Fruit fly (Drosophila melanogaster): ENCODE data around the gene mura.

Gene mura

DNA sequence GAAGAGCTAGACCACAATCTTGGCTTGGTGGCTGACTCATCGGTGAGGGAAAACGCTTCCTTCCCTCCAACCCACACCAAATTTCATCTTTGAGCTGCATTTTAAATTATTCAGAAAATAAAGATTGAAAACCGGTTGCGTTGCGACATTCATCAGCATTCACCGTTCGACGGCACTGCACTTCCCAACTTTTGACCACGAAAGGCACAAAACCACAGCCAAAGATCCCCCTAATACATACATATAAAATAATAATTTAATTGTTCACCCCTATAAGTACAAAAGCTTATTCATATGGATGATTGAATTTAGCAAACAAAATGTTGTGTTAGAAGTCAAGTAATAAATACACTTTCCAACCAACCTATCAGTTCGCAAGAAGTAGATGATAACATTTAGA lies 52.4 kb downstream of the mura start:
- TF ChIP-seq svp (GFP tag) (peak; percentile 65), Hr38 (GFP tag; optimal IDR thresholded peaks at IDR 0.05) (no peak), CG3919 (GFP tag; optimal IDR thresholded peaks at IDR 0.05) (no peak), CG8319 (GFP tag; optimal IDR thresholded peaks at IDR 0.05) (no peak), Eip93F (GFP tag; optimal IDR thresholded peaks at IDR 0.05) (no peak)

DNA sequence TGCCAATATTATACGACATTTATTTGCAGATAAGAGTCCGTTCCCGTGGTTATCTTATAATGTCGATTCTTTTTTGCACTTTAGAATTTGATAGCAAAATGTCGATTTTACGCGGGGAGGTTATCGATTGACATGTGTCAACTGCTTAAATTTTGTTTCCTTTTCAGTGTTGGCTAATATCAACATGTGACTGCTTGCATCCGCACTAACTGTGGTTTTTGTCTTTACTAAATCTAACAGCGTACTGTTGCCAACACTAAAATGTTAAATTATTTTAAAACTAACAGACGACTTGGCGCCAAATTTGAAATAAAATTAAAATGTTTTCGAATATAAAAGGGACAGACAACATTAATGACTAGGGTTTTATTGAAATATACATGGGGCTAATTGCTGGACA lies 54.9 kb downstream of the mura start:
- TF ChIP-seq fd59A (GFP tag; optimal IDR thresholded peaks at IDR 0.05): no peak
- TF ChIP-seq CG9139 (GFP tag; optimal IDR thresholded peaks at IDR 0.05): no peak
- TF ChIP-seq Gug (GFP tag; IDR thresholded peaks at IDR 0.05): no peak
- peak; percentile 19 for TF ChIP-seq CG10631 (GFP tag; optimal IDR thresholded peaks at IDR 0.05)
- no peak for TF ChIP-seq CG11902 (GFP tag; optimal IDR thresholded peaks at IDR 0.05)
- peak; percentile 50 for TF ChIP-seq cyc (GFP tag; optimal IDR thresholded peaks at IDR 0.05)
- TF ChIP-seq esn (GFP tag; optimal IDR thresholded peaks at IDR 0.05): peak; percentile 70
- peak; percentile 18 for TF ChIP-seq OdsH (GFP tag; optimal IDR thresholded peaks at IDR 0.05)
- no peak for TF ChIP-seq CG6854 (GFP tag; optimal IDR thresholded peaks at IDR 0.05)
- no peak for TF ChIP-seq net (GFP tag; optimal IDR thresholded peaks at IDR 0.05)
- no peak for TF ChIP-seq CG16779 (tag; optimal IDR thresholded peaks at IDR 0.05)
- TF ChIP-seq CG15336 (GFP tag; IDR thresholded peaks at IDR 0.05): no peak
- TF ChIP-seq lz (GFP tag; optimal IDR thresholded peaks at IDR 0.05): peak; percentile 78
- peak; percentile 73 for TF ChIP-seq CG31627 (GFP tag; optimal IDR thresholded peaks at IDR 0.05)
- peak; percentile 47 for TF ChIP-seq Met (GFP tag; optimal IDR thresholded peaks at IDR 0.05)
- no peak for TF ChIP-seq Hr38 (GFP tag; optimal IDR thresholded peaks at IDR 0.05)
- peak; percentile 8 for TF ChIP-seq Eip93F (GFP tag; optimal IDR thresholded peaks at IDR 0.05)
- no peak for TF ChIP-seq CG3919 (GFP tag; optimal IDR thresholded peaks at IDR 0.05)
- TF ChIP-seq CG11294 (GFP tag; IDR thresholded peaks at IDR 0.05): 0 out of 2 replicates have a peak, but pooled peaks have one; percentile 9
- TF ChIP-seq pdm3 (GFP tag; optimal IDR thresholded peaks at IDR 0.05): peak; percentile 26
- TF ChIP-seq CG32006 (GFP tag; optimal IDR thresholded peaks at IDR 0.05): no peak
- TF ChIP-seq Hr39 (GFP tag; optimal IDR thresholded peaks at IDR 0.05): peak; percentile 68
- no peak for TF ChIP-seq Ets96B (tag; optimal IDR thresholded peaks at IDR 0.05)
- TF ChIP-seq achi (GFP tag; optimal IDR thresholded peaks at IDR 0.05): no peak
- TF ChIP-seq CG3032 (tag; optimal IDR thresholded peaks at IDR 0.05): peak; percentile 61
- peak; percentile 52 for TF ChIP-seq Sox14 (GFP tag; optimal IDR thresholded peaks at IDR 0.05)
- peak; percentile 33 for TF ChIP-seq Sox15 (GFP tag; optimal IDR thresholded peaks at IDR 0.05)
- TF ChIP-seq CG8632 (GFP tag; optimal IDR thresholded peaks at IDR 0.05): no peak
- TF ChIP-seq ss (GFP tag; optimal IDR thresholded peaks at IDR 0.05): peak in 1 of 2 experiments; percentile 16
- TF ChIP-seq CG6163 (GFP tag; IDR thresholded peaks at IDR 0.05): no peak
- no peak for TF ChIP-seq salr (GFP tag; optimal IDR thresholded peaks at IDR 0.05)
- TF ChIP-seq CG6792 (GFP tag; optimal IDR thresholded peaks at IDR 0.05): peak; percentile 15
- TF ChIP-seq Eip78C (GFP tag): peak; percentile 80
- peak; percentile 71 for TF ChIP-seq svp (GFP tag)
- TF ChIP-seq acj6 (GFP tag; optimal IDR thresholded peaks at IDR 0.05): peak; percentile 3
- no peak for TF ChIP-seq eg (GFP tag; IDR thresholded peaks at IDR 0.05)
- TF ChIP-seq Ets21C (GFP tag; optimal IDR thresholded peaks at IDR 0.05): peak; percentile 31
- peak; percentile 34 for TF ChIP-seq vri (GFP tag; optimal IDR thresholded peaks at IDR 0.05)
- TF ChIP-seq Smox (GFP tag; optimal IDR thresholded peaks at IDR 0.05): peak; percentile 39
- TF ChIP-seq Eip75B (GFP tag; optimal IDR thresholded peaks at IDR 0.05): peak; percentile 8
- TF ChIP-seq topi (GFP tag; optimal IDR thresholded peaks at IDR 0.05): peak; percentile 53

- TF ChIP-seq vri (GFP tag; optimal IDR thresholded peaks at IDR 0.05) (peak; percentile 8), OdsH (GFP tag; optimal IDR thresholded peaks at IDR 0.05) (no peak), Eip93F (GFP tag; optimal IDR thresholded peaks at IDR 0.05) (no peak), pdm3 (GFP tag; optimal IDR thresholded peaks at IDR 0.05) (no peak), Lpt (GFP tag; optimal IDR thresholded peaks at IDR 0.05) (no peak), CG8319 (GFP tag; optimal IDR thresholded peaks at IDR 0.05) (no peak), svp (GFP tag) (peak; percentile 70)
Observed at dm6 chr3R:9494627-9495009, 57.0 kb downstream of the mura start, which contains the start of gene phu. TSS of gene phu (plus strand) at chr3R:9494801.
